Worm (Caenorhabditis elegans) whole organism, late embryonic: ENCODE results near the gene Y49A3A.3.

ENCODE experiments used
- ceh-30 ChIP-seq: fragments of 150-350 bp; optimal IDR thresholded peaks from 2 replicates; lab custom pipeline; 2014; ENCODE audit warnings: missing biosample characterization, missing genetic modification characterization
- fax-1 ChIP-seq: sonication (generic microtip); optimal IDR thresholded peaks from 2 replicates; lab custom pipeline; 2016; ENCODE audit warnings: missing genotype, missing genetic modification characterization, missing compliant biosample characterization
- hlh-30 ChIP-seq: sonication (generic microtip); optimal IDR thresholded peaks from 2 replicates; lab custom pipeline; 2017; ENCODE audit warnings: antibody characterized with exemption, missing genetic modification characterization, missing compliant biosample characterization; ENCODE audit not compliant: insufficient read depth
- nhr-11 ChIP-seq: fragments of 150-350 bp; optimal IDR thresholded peaks from 2 replicates; lab custom pipeline; 2014; ENCODE audit warnings: missing biosample characterization, missing genetic modification characterization
- pag-3 ChIP-seq: sonication (generic microtip); optimal IDR thresholded peaks from 2 replicates; lab custom pipeline; 2016; ENCODE audit warnings: missing compliant biosample characterization, missing genetic modification characterization, borderline replicate concordance
- pat-9 ChIP-seq: fragments of 200-800 bp; sonication (Bioruptor generic); optimal IDR thresholded peaks from 2 replicates; lab custom pipeline; 2018; ENCODE audit warnings: mild to moderate bottlenecking, missing genetic modification characterization, moderate library complexity, missing compliant biosample characterization
- pha-4 ChIP-seq: fragments of 150-350 bp; optimal IDR thresholded peaks from 2 replicates; lab custom pipeline; 2018; ENCODE audit warnings: missing biosample characterization, missing genetic modification reagents, missing genetic modification characterization
- tbx-7 ChIP-seq: sonication (generic microtip); optimal IDR thresholded peaks from 2 replicates; lab custom pipeline; 2016; ENCODE audit warnings: missing genotype, missing genetic modification characterization, missing compliant biosample characterization

DNA sequence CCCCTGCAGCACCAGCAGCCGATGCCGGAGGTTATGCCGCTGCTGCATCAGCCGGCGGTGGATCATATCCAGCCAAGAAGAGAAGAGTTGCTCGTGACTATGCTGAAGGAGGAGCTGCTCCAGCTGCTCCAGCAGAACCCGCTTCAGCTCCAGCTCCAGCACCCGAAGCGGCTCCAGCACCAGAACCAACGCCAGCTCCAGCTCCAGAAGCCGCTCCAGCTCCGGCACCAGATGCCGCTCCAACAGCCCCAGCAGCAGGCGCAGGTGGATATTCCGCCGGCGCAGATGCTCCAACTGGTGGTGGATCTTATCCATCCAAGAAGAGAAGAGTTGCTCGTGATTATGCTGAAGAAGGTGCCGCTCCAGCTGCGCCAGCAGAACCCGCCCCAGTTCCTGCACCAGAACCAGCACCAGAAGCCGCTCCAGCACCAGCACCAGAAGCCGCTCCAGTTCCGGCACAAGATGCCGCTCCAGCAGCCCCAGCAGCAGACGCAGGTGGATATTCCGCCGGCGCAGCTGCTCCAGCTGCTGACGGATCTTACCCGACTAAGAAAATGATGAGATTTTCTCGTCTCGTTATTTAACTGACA is 33.4 kb upstream of the Y49A3A.3 start:
- no peak for TF ChIP-seq nhr-11 (tag; lab: Kevin White, UChicago)
- TF ChIP-seq ceh-30 (tag; lab: Kevin White, UChicago), result no peak
- no peak for TF ChIP-seq fax-1
- TF ChIP-seq pag-3 (tag; lab: Kevin White, UChicago), result no peak
- TF ChIP-seq pha-4, result no peak
- TF ChIP-seq hlh-30 (tag; lab: Kevin White, UChicago), result no peak
- TF ChIP-seq tbx-7 (tag; lab: Kevin White, UChicago), result no peak
- no peak for TF ChIP-seq pat-9 (tag; lab: Kevin White, UChicago)
